Fruit fly (Drosophila melanogaster) whole organism, wandering third instar larva: ENCODE results near the gene CG14515.

Experiments
- CrebA ChIP-seq: fragments of 200-800 bp; sonication (Bioruptor generic); optimal IDR thresholded peaks from 2 replicates; lab custom pipeline; 2016; ENCODE audit warnings: missing biosample characterization, mild to moderate bottlenecking, missing genetic modification characterization, borderline replicate concordance
- GATAd ChIP-seq: sonication (Bioruptor generic); optimal IDR thresholded peaks from 2 replicates; lab custom pipeline; 2016; ENCODE audit warnings: missing biosample characterization, missing genetic modification characterization

- no peak for TF ChIP-seq GATAd (GFP tag; lab: Kevin White, UChicago)
- no peak for TF ChIP-seq CrebA (GFP tag; lab: Kevin White, UChicago)
These were observed 32.6 kb downstream of the CG14515 start for dm6 chr3R:29229958-29230357.
